Fruit fly (Drosophila melanogaster) whole organism, wandering third instar larva: Measurements from ENCODE around the gene CG42654.

Experiments
- Abd-B ChIP-seq: fragments of >200 bp; optimal IDR thresholded peaks from 2 replicates; lab custom pipeline; 2017; ENCODE audit warnings: missing biosample characterization, missing genetic modification characterization
- CG32264 ChIP-seq: fragments of 200-800 bp; sonication (Bioruptor generic); optimal IDR thresholded peaks from 2 replicates; lab custom pipeline; 2016; ENCODE audit warnings: missing biosample characterization, missing genetic modification characterization
- CG9705 ChIP-seq: fragments of 200-800 bp; sonication (Bioruptor generic); optimal IDR thresholded peaks from 2 replicates; lab custom pipeline; 2018; ENCODE audit warnings: missing biosample characterization, mild to moderate bottlenecking, missing genetic modification characterization
- CrebA ChIP-seq: fragments of 200-800 bp; sonication (Bioruptor generic); optimal IDR thresholded peaks from 2 replicates; lab custom pipeline; 2016; ENCODE audit warnings: missing biosample characterization, mild to moderate bottlenecking, missing genetic modification characterization, borderline replicate concordance
- Dfd ChIP-seq: fragments of >200 bp; optimal IDR thresholded peaks from 2 replicates; lab custom pipeline; 2017; ENCODE audit warnings: missing biosample characterization, missing genetic modification characterization
- Dif ChIP-seq: fragments of 200-275, 200-300 bp; sonication (Bioruptor generic); optimal IDR thresholded peaks from 2 replicates; lab custom pipeline; 2018; ENCODE audit warnings: missing biosample characterization, missing genetic modification characterization; ENCODE audit not compliant: partially characterized antibody
- GATAd ChIP-seq: sonication (Bioruptor generic); optimal IDR thresholded peaks from 2 replicates; lab custom pipeline; 2016; ENCODE audit warnings: missing biosample characterization, missing genetic modification characterization
- HLH106 ChIP-seq: fragments of 200-800 bp; optimal IDR thresholded peaks from 3 replicates; lab custom pipeline; 2019; ENCODE audit warnings: missing biosample characterization, mild to moderate bottlenecking, missing genetic modification characterization, moderate library complexity
- Hnf4 ChIP-seq: fragments of 200-800 bp; sonication (Bioruptor generic); optimal IDR thresholded peaks from 2 replicates; lab custom pipeline; 2016; ENCODE audit warnings: missing biosample characterization, mild to moderate bottlenecking, missing genetic modification characterization
- Hr78 ChIP-seq: fragments of >200 bp; optimal IDR thresholded peaks from 2 replicates; lab custom pipeline; 2017; ENCODE audit warnings: missing biosample characterization, missing genetic modification characterization
- Hr83 ChIP-seq: fragments of 200-300 bp; sonication (Bioruptor generic); optimal IDR thresholded peaks from 2 replicates; lab custom pipeline; 2016; ENCODE audit warnings: missing biosample characterization, mild to moderate bottlenecking, missing genetic modification characterization, moderate library complexity; ENCODE audit not compliant: poor library complexity, severe bottlenecking
- Jra ChIP-seq: sonication (Bioruptor generic); optimal IDR thresholded peaks from 2 replicates; lab custom pipeline; 2016; ENCODE audit warnings: missing biosample characterization, missing genetic modification characterization
- Mio ChIP-seq: sonication (Bioruptor generic); optimal IDR thresholded peaks from 2 replicates; lab custom pipeline; 2016; ENCODE audit warnings: missing biosample characterization, missing genetic modification characterization
- Myc ChIP-seq: fragments of >200 bp; optimal IDR thresholded peaks from 2 replicates; lab custom pipeline; 2017
- N ChIP-seq: fragments of >200 bp; optimal IDR thresholded peaks from 2 replicates; lab custom pipeline; 2018; ENCODE audit warnings: missing biosample characterization, missing external identifiers, missing genetic modification characterization
- OdsH ChIP-seq: fragments of 200-800 bp; sonication (Bioruptor generic); optimal IDR thresholded peaks from 2 replicates; lab custom pipeline; 2016; ENCODE audit warnings: missing biosample characterization, mild to moderate bottlenecking, missing genetic modification characterization
- Rel ChIP-seq, 2 experiments: fragments of 200-800 bp; sonication (Bioruptor generic) in 1 of 2; optimal IDR thresholded peaks; 2 replicates in 1 of 2; 3 replicates in 1 of 2; lab custom pipeline; 2016 to 2019; ENCODE audit warnings: mild to moderate bottlenecking in 2 of 2, missing biosample characterization in 2 of 2, missing genetic modification characterization in 2 of 2, moderate library complexity in 1 of 2
- Sp1 ChIP-seq: fragments of 200-800 bp; sonication (Bioruptor generic); optimal IDR thresholded peaks from 3 replicates; lab custom pipeline; 2019; ENCODE audit warnings: missing biosample characterization, mild to moderate bottlenecking, missing genetic modification characterization, moderate library complexity
- Vsx2 ChIP-seq: fragments of 200-300, 225-300 bp; sonication (Bioruptor generic); optimal IDR thresholded peaks from 2 replicates; lab custom pipeline; 2018; ENCODE audit warnings: missing biosample characterization, missing genetic modification characterization; ENCODE audit not compliant: partially characterized antibody
- br ChIP-seq: fragments of 200-800 bp; sonication (Bioruptor generic); optimal IDR thresholded peaks from 2 replicates; lab custom pipeline; 2016; ENCODE audit warnings: missing biosample characterization, missing genetic modification characterization
- brk ChIP-seq: fragments of 200-800 bp; sonication (Bioruptor generic); optimal IDR thresholded peaks from 2 replicates; lab custom pipeline; 2016; ENCODE audit warnings: missing biosample characterization, mild to moderate bottlenecking, missing genetic modification characterization
- dl ChIP-seq, 2 experiments: fragments of 175-275, 200-275 bp in 1 of 2; fragments of 200-275 bp in 1 of 2; sonication (Bioruptor generic); optimal IDR thresholded peaks; lab custom pipeline; 2018; ENCODE audit warnings: mild to moderate bottlenecking in 2 of 2, missing biosample characterization in 2 of 2, missing genetic modification characterization in 2 of 2, moderate library complexity in 2 of 2; ENCODE audit not compliant: partially characterized antibody in 2 of 2, insufficient read depth in 1 of 2
- dmrt93B ChIP-seq: fragments of 200-800 bp; sonication (Bioruptor generic); optimal IDR thresholded peaks from 2 replicates; lab custom pipeline; 2018; ENCODE audit warnings: missing biosample characterization, mild to moderate bottlenecking, missing genetic modification characterization
- dsf ChIP-seq: sonication (Bioruptor generic); optimal IDR thresholded peaks from 2 replicates; lab custom pipeline; 2016; ENCODE audit warnings: missing biosample characterization, missing genetic modification characterization, borderline replicate concordance
- ey ChIP-seq: fragments of 200-800 bp; sonication (Bioruptor generic); optimal IDR thresholded peaks from 2 replicates; lab custom pipeline; 2016; ENCODE audit warnings: missing biosample characterization, missing genetic modification characterization
- foxo ChIP-seq, 2 experiments: fragments of 200-800 bp; sonication (Bioruptor generic); optimal IDR thresholded peaks; 2 replicates in 1 of 2; 3 replicates in 1 of 2; lab custom pipeline; 2016 to 2017; ENCODE audit warnings: missing biosample characterization in 2 of 2, missing genetic modification characterization in 2 of 2
- fru ChIP-seq: fragments of 200-800 bp; sonication (Bioruptor generic); optimal IDR thresholded peaks from 3 replicates; lab custom pipeline; 2016; ENCODE audit warnings: missing biosample characterization, mild to moderate bottlenecking, missing genetic modification characterization
- h ChIP-seq: fragments of 200-800 bp; sonication (Bioruptor generic); optimal IDR thresholded peaks from 3 replicates; lab custom pipeline; 2016; ENCODE audit warnings: missing biosample characterization, mild to moderate bottlenecking, missing genetic modification characterization
- jim ChIP-seq: fragments of 175-275, 200-325 bp; sonication (Bioruptor generic); optimal IDR thresholded peaks from 2 replicates; lab custom pipeline; 2016; ENCODE audit warnings: missing biosample characterization, mild to moderate bottlenecking, missing genetic modification characterization
- lola ChIP-seq: fragments of >200 bp; optimal IDR thresholded peaks from 2 replicates; lab custom pipeline; 2017; ENCODE audit warnings: missing biosample characterization, missing genetic modification characterization
- pan ChIP-seq: fragments of >200 bp; optimal IDR thresholded peaks from 2 replicates; lab custom pipeline; 2017
- psq ChIP-seq: fragments of 200-800 bp; sonication (Bioruptor generic); optimal IDR thresholded peaks from 3 replicates; lab custom pipeline; 2017; ENCODE audit warnings: missing biosample characterization, mild to moderate bottlenecking, missing genetic modification characterization, moderate library complexity
- rgr ChIP-seq: fragments of 200-800 bp; sonication (Bioruptor generic); optimal IDR thresholded peaks from 3 replicates; lab custom pipeline; 2016; ENCODE audit warnings: missing biosample characterization, mild to moderate bottlenecking, missing genetic modification characterization
- sage ChIP-seq: fragments of 200-800 bp; sonication (Bioruptor generic); optimal IDR thresholded peaks from 2 replicates; lab custom pipeline; 2016; ENCODE audit warnings: missing biosample characterization, mild to moderate bottlenecking, missing genetic modification characterization
- sv ChIP-seq: fragments of 200-800 bp; sonication (Bioruptor generic); optimal IDR thresholded peaks from 3 replicates; lab custom pipeline; 2016; ENCODE audit warnings: missing biosample characterization, missing genetic modification characterization
- tai ChIP-seq: sonication (Bioruptor generic); optimal IDR thresholded peaks from 2 replicates; lab custom pipeline; 2016; ENCODE audit warnings: missing biosample characterization, missing genetic modification characterization
- usp ChIP-seq: fragments of >200 bp; optimal IDR thresholded peaks from 2 replicates; lab custom pipeline; 2017; ENCODE audit warnings: missing biosample characterization, missing genetic modification characterization
- woc ChIP-seq: sonication (Bioruptor generic); optimal IDR thresholded peaks from 2 replicates; lab custom pipeline; 2016; ENCODE audit warnings: missing biosample characterization, mild to moderate bottlenecking, missing genetic modification characterization

The CG42654 gene

dm6 chr3L:19954426-19954825 lies at the start of gene CG42654:
CG42654 (minus strand) TSS chr3L:19954526.
- no peak for TF ChIP-seq dmrt93B (GFP tag; lab: Kevin White, UChicago)
- TF ChIP-seq Hr83 (GFP tag; lab: Kevin White, UChicago), result no peak
- no peak for TF ChIP-seq Abd-B
- no peak for TF ChIP-seq dl (GFP tag; optimal IDR thresholded peaks at IDR 0.05; lab: Kevin White, UChicago; ENCODE audit: insufficient read depth in 1 of 2, partially characterized antibody in 2 of 2)
- TF ChIP-seq brk (GFP tag; lab: Kevin White, UChicago), result no peak
- TF ChIP-seq psq, result no peak
- no peak for TF ChIP-seq ey (GFP tag; lab: Kevin White, UChicago)
- TF ChIP-seq CG32264 (GFP tag; lab: Kevin White, UChicago), result no peak
- TF ChIP-seq usp (GFP tag; lab: Kevin White, UChicago), result no peak

DNA sequence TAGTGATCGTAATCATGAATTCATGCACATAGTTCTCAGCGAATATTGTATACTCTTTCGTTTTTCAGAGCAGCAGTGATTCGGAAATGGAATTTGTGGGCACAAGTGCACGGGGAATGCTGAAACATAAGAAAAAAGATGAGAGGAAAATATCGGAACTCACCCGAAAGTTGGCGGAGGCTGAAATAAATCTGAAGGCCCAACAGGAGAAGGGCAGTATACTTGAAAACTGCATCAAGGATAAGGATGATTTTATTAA lies 48.8 kb upstream of the CG42654 start:
- TF ChIP-seq Abd-B, result no peak
- TF ChIP-seq woc (GFP tag; lab: Kevin White, UChicago), result no peak
- TF ChIP-seq CG32264 (GFP tag; lab: Kevin White, UChicago), result no peak
- TF ChIP-seq Dif, result no peak
- TF ChIP-seq usp (GFP tag; lab: Kevin White, UChicago), result no peak
- TF ChIP-seq dl (GFP tag; optimal IDR thresholded peaks at IDR 0.05; lab: Kevin White, UChicago; ENCODE audit: insufficient read depth in 1 of 2, partially characterized antibody in 2 of 2), result no peak
- no peak for TF ChIP-seq Hr78
- no peak for TF ChIP-seq dsf (GFP tag; lab: Kevin White, UChicago)
- TF ChIP-seq sv (GFP tag; lab: Kevin White, UChicago), result no peak
- TF ChIP-seq Hnf4, result no peak
- no peak for TF ChIP-seq tai
- no peak for TF ChIP-seq lola (GFP tag; lab: Kevin White, UChicago)
- TF ChIP-seq br (GFP tag; lab: Kevin White, UChicago), result no peak
- TF ChIP-seq Myc (lab: Kevin White, UChicago), result no peak
- TF ChIP-seq Rel (GFP tag; optimal IDR thresholded peaks at IDR 0.05; lab: Kevin White, UChicago), result no peak
- no peak for TF ChIP-seq Rel (tag; optimal IDR thresholded peaks at IDR 0.05; lab: Kevin White, UChicago)

DNA sequence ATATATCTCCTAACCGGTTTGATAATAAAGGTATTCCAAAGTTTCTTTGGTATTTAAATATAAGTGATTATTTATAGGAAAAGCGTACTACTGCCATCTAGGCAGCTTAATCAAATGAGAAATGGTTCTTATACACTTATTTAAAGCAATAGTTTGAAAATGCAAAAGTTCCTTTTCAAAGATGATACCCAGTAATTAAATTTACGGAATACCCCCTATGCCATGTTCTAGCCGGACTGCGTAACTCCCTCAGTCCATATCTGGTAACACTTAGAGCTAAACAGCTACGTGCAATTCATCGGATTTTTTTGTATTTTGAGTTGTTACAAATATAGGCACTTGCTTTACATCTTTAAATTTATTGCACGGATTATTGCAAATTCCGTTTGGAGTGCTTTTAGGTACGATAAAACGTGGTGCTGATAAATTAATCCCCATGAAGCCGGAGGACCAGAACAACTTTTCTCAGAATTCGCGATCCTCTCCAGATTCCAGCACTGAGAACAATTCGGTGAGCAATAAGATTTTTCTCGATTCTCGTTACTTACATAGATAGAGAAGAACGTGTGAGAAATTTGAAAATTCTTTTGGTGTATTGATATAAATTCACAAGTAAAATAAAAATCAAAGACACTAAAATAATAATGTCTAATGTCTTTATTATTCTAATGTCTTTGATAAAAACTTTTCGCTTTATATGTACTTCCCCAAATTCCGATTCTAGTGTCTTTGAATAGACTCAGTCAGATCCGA lies 48.3 kb upstream of the CG42654 start, which contains the start of gene CG7668:
Gene CG7668 (plus strand): TSS at position 255 of the 753 bp plus-strand sequence.
- peak in 1 of 2 experiments; percentile 94 for TF ChIP-seq foxo (GFP tag; optimal IDR thresholded peaks at IDR 0.05; lab: Kevin White, UChicago)
- TF ChIP-seq Dfd, result no peak
- no peak for TF ChIP-seq Vsx2 (GFP tag; lab: Kevin White, UChicago)
- TF ChIP-seq fru (GFP tag; lab: Kevin White, UChicago), result peak; percentile 91
- no peak for TF ChIP-seq Hr78
- TF ChIP-seq GATAd (GFP tag; lab: Kevin White, UChicago), result peak; percentile 37
- peak; percentile 81 for TF ChIP-seq Hr83 (GFP tag; lab: Kevin White, UChicago)
- TF ChIP-seq Hnf4, result peak; percentile 87
- peak; percentile 65 for TF ChIP-seq CG32264 (GFP tag; lab: Kevin White, UChicago)
- peak; percentile 93 for TF ChIP-seq h
- TF ChIP-seq dmrt93B (GFP tag; lab: Kevin White, UChicago), result peak; percentile 76
- peak; percentile 90 for TF ChIP-seq OdsH (GFP tag; lab: Kevin White, UChicago)
- TF ChIP-seq rgr (GFP tag; lab: Kevin White, UChicago), result peak; percentile 93
- TF ChIP-seq Myc (lab: Kevin White, UChicago), result no peak
- peak; percentile 88 for TF ChIP-seq ey (GFP tag; lab: Kevin White, UChicago)
- TF ChIP-seq br (GFP tag; lab: Kevin White, UChicago), result peak; percentile 89
- no peak for TF ChIP-seq dl (GFP tag; optimal IDR thresholded peaks at IDR 0.05; lab: Kevin White, UChicago; ENCODE audit: insufficient read depth in 1 of 2, partially characterized antibody in 2 of 2)
- TF ChIP-seq sv (GFP tag; lab: Kevin White, UChicago), result peak; percentile 85
- peak; percentile 79 for TF ChIP-seq woc (GFP tag; lab: Kevin White, UChicago)
- TF ChIP-seq sage (GFP tag; lab: Kevin White, UChicago), result peak; percentile 73
- TF ChIP-seq pan, result peak; percentile 28
- TF ChIP-seq tai, result peak; percentile 75
- TF ChIP-seq N (GFP tag; lab: Kevin White, UChicago), result no peak
- peak; percentile 86 for TF ChIP-seq brk (GFP tag; lab: Kevin White, UChicago)
- peak; percentile 69 for TF ChIP-seq dsf (GFP tag; lab: Kevin White, UChicago)
- peak; percentile 81 for TF ChIP-seq psq
- peak; percentile 89 for TF ChIP-seq CG9705 (GFP tag; lab: Kevin White, UChicago)
- peak; percentile 75 for TF ChIP-seq Jra (GFP tag; lab: Kevin White, UChicago)
- TF ChIP-seq Mio (GFP tag; lab: Kevin White, UChicago), result no peak
- TF ChIP-seq lola (GFP tag; lab: Kevin White, UChicago), result no peak
- TF ChIP-seq CrebA (GFP tag; lab: Kevin White, UChicago), result peak; percentile 63
- peak; percentile 40 for TF ChIP-seq Rel (GFP tag; optimal IDR thresholded peaks at IDR 0.05; lab: Kevin White, UChicago)
- TF ChIP-seq Rel (tag; optimal IDR thresholded peaks at IDR 0.05; lab: Kevin White, UChicago), result peak; percentile 80
- TF ChIP-seq jim, result no peak
- TF ChIP-seq Abd-B, result no peak
- peak; percentile 95 for TF ChIP-seq HLH106
- TF ChIP-seq Sp1 (GFP tag; lab: Kevin White, UChicago), result peak; percentile 95
- TF ChIP-seq usp (GFP tag; lab: Kevin White, UChicago), result no peak
- TF ChIP-seq Dif, result no peak
- TF ChIP-seq, all 38 proteins: peak for 26
